Fruit fly (Drosophila melanogaster) whole organism, prepupa: ENCODE results near the gene CG16727.

ENCODE experiments used
- Blimp-1 ChIP-seq: fragments of 200-800 bp; sonication (Bioruptor generic); optimal IDR thresholded peaks from 3 replicates; lab custom pipeline; 2017; ENCODE audit warnings: missing biosample characterization, missing genetic modification characterization, mild to moderate bottlenecking, moderate library complexity, missing genetic modification reagents
- CG8319 ChIP-seq: fragments of 200-800 bp; sonication (Bioruptor generic); optimal IDR thresholded peaks from 3 replicates; lab custom pipeline; 2016; ENCODE audit warnings: missing biosample characterization, missing genetic modification characterization
- Eip93F ChIP-seq: fragments of 200-800 bp; sonication (Bioruptor generic); optimal IDR thresholded peaks from 2 replicates; lab custom pipeline; 2016; ENCODE audit warnings: missing biosample characterization, mild to moderate bottlenecking, missing genetic modification characterization
- Ets96B ChIP-seq: fragments of 200-800 bp; optimal IDR thresholded peaks from 2 replicates; lab custom pipeline; 2019; ENCODE audit warnings: missing biosample characterization, mild to moderate bottlenecking, missing genetic modification characterization, moderate library complexity
- Hr4 ChIP-seq: fragments of 200-800 bp; sonication (Bioruptor generic); optimal IDR thresholded peaks from 3 replicates; lab custom pipeline; 2016; ENCODE audit warnings: missing biosample characterization, missing genetic modification characterization
- acj6 ChIP-seq: fragments of 200-800 bp; sonication (Bioruptor generic); optimal IDR thresholded peaks from 3 replicates; lab custom pipeline; 2016; ENCODE audit warnings: missing biosample characterization, missing genetic modification characterization
- cyc ChIP-seq: fragments of 200-800 bp; sonication (Bioruptor generic); optimal IDR thresholded peaks from 3 replicates; lab custom pipeline; 2016; ENCODE audit warnings: missing biosample characterization, missing genetic modification characterization
- net ChIP-seq: fragments of 200-800 bp; sonication (Bioruptor generic); optimal IDR thresholded peaks from 3 replicates; lab custom pipeline; 2016; ENCODE audit warnings: missing biosample characterization, missing genetic modification characterization
- ss ChIP-seq, 2 experiments: fragments of 200-800 bp; sonication (Bioruptor generic); optimal IDR thresholded peaks; 2 replicates in 1 of 2; 3 replicates in 1 of 2; lab custom pipeline; 2017 to 2018; ENCODE audit warnings: mild to moderate bottlenecking in 2 of 2, missing biosample characterization in 2 of 2, missing genetic modification characterization in 2 of 2, moderate library complexity in 1 of 2
- vri ChIP-seq: fragments of 200-800 bp; sonication (Bioruptor generic); optimal IDR thresholded peaks from 3 replicates; lab custom pipeline; 2016; ENCODE audit warnings: missing biosample characterization, mild to moderate bottlenecking, missing genetic modification characterization

DNA sequence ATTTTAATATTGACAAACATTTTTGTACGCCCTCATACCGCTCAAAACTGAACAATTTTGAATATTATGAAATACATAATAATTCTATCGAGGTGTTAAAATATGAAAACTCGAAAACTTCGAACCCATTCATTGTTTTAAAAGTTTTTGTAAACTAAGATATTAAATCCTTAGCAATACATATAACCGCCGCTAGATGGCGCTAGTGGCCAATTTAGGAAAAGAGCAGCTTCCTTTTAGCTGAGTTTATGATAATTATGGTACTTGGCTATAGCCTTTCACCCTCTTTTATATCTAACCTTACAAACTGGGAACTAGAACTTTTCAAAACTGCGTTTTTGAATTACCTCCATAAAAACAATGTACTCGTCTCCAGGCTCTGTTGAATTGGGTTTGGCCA lies 44.1 kb downstream of the CG16727 start:
- TF ChIP-seq cyc (GFP tag; lab: Kevin White, UChicago) (no peak), Hr4 (GFP tag; lab: Kevin White, UChicago) (no peak), net (no peak), Ets96B (tag; lab: Kevin White, UChicago) (no peak), acj6 (GFP tag; lab: Kevin White, UChicago) (no peak), Eip93F (GFP tag; lab: Kevin White, UChicago) (no peak), vri (GFP tag; lab: Kevin White, UChicago) (no peak), Blimp-1 (GFP tag; lab: Kevin White, UChicago) (no peak), ss (GFP tag; optimal IDR thresholded peaks at IDR 0.05; lab: Kevin White, UChicago) (no peak), CG8319 (no peak)
